Worm (Caenorhabditis elegans) whole organism, late embryonic: ENCODE measurements around the gene F55C9.6.

ENCODE experiments used
- Y22D7AL.16 ChIP-seq: sonication (generic microtip); optimal IDR thresholded peaks from 2 replicates; lab custom pipeline; 2016; ENCODE audit warnings: missing genetic modification characterization, missing compliant biosample characterization
- ahr-1 ChIP-seq: sonication (generic microtip); optimal IDR thresholded peaks from 2 replicates; lab custom pipeline; 2016; ENCODE audit warnings: missing genetic modification characterization, missing compliant biosample characterization
- ama-1 ChIP-seq: fragments of 150-350 bp; optimal IDR thresholded peaks from 2 replicates; lab custom pipeline; 2014
- ceh-9 ChIP-seq: sonication (generic microtip); optimal IDR thresholded peaks from 2 replicates; lab custom pipeline; 2016; ENCODE audit warnings: mild to moderate bottlenecking, missing genetic modification characterization, inconsistent platforms, missing compliant biosample characterization
- fkh-10 ChIP-seq: fragments of 150-350 bp; optimal IDR thresholded peaks from 2 replicates; lab custom pipeline; 2014; ENCODE audit warnings: missing biosample characterization, missing genetic modification reagents, missing genetic modification characterization
- fkh-6 ChIP-seq: sonication (generic microtip); optimal IDR thresholded peaks from 2 replicates; lab custom pipeline; 2016; ENCODE audit warnings: missing genetic modification characterization, missing compliant biosample characterization
- pag-3 ChIP-seq: sonication (generic microtip); optimal IDR thresholded peaks from 2 replicates; lab custom pipeline; 2016; ENCODE audit warnings: missing compliant biosample characterization, missing genetic modification characterization, borderline replicate concordance
- rnt-1 ChIP-seq: sonication (generic microtip); optimal IDR thresholded peaks from 2 replicates; lab custom pipeline; 2016; ENCODE audit warnings: missing genetic modification characterization, missing compliant biosample characterization
- sox-4 ChIP-seq: sonication (generic microtip); optimal IDR thresholded peaks from 2 replicates; lab custom pipeline; 2017; ENCODE audit warnings: mild to moderate bottlenecking, missing genetic modification characterization, inconsistent platforms, missing compliant biosample characterization
- tbx-7 ChIP-seq: sonication (generic microtip); optimal IDR thresholded peaks from 2 replicates; lab custom pipeline; 2016; ENCODE audit warnings: missing genotype, missing genetic modification characterization, missing compliant biosample characterization

- no peak for TF ChIP-seq ahr-1
- TF ChIP-seq ceh-9 (tag; lab: Kevin White, UChicago): no peak
- no peak for TF ChIP-seq pag-3 (tag; lab: Kevin White, UChicago)
- TF ChIP-seq Y22D7AL.16: no peak
- TF ChIP-seq ama-1 (lab: Kevin White, UChicago): no peak
- no peak for TF ChIP-seq sox-4 (tag; lab: Kevin White, UChicago)
- TF ChIP-seq fkh-10 (GFP tag; lab: Kevin White, UChicago): no peak
- TF ChIP-seq rnt-1 (tag; lab: Kevin White, UChicago): no peak
- no peak for TF ChIP-seq fkh-6 (tag; lab: Kevin White, UChicago)
- no peak for TF ChIP-seq tbx-7
Observed at ce11 chrV:19301934-19302333, 5.3 kb upstream of the F55C9.6 start, which contains the start of gene fbxb-62.
